Worm (Caenorhabditis elegans) whole organism, L2 larva: Measurements from ENCODE around the gene Y41D4B.4.

Experiments used
- C34F6.9 ChIP-seq: fragments of 150-350 bp; optimal IDR thresholded peaks from 2 replicates; lab custom pipeline; 2014; ENCODE audit warnings: missing biosample characterization, missing genetic modification characterization
- F13H6.1 ChIP-seq: sonication (generic microtip); optimal IDR thresholded peaks from 2 replicates; lab custom pipeline; 2016; ENCODE audit warnings: missing genetic modification characterization, missing compliant biosample characterization
- R02D3.7 ChIP-seq: fragments of 150-350 bp; optimal IDR thresholded peaks from 2 replicates; lab custom pipeline; 2014; ENCODE audit warnings: missing biosample characterization, missing genetic modification characterization
- Y55F3AM.14 ChIP-seq: fragments of 200-800 bp; sonication (Bioruptor generic); optimal IDR thresholded peaks from 2 replicates; lab custom pipeline; 2018; ENCODE audit warnings: mild to moderate bottlenecking, missing genetic modification characterization, missing compliant biosample characterization
- ZK546.5 ChIP-seq: sonication (generic microtip); optimal IDR thresholded peaks from 2 replicates; lab custom pipeline; 2017; ENCODE audit warnings: missing biosample characterization, missing genetic modification characterization
- aly-2 ChIP-seq: fragments of 150-350 bp; optimal IDR thresholded peaks from 2 replicates; lab custom pipeline; 2014; ENCODE audit warnings: missing biosample characterization, missing genetic modification characterization
- ama-1 ChIP-seq: fragments of 150-350 bp; optimal IDR thresholded peaks from 2 replicates; lab custom pipeline; 2018; ENCODE audit warnings: inconsistent platforms
- blmp-1 ChIP-seq: sonication (generic microtip); optimal IDR thresholded peaks from 2 replicates; lab custom pipeline; 2017; ENCODE audit warnings: missing genetic modification characterization, mild to moderate bottlenecking, missing compliant biosample characterization, antibody characterized with exemption, moderate library complexity; ENCODE audit not compliant: insufficient read depth
- ceh-16 ChIP-seq: fragments of 150-350 bp; optimal IDR thresholded peaks from 2 replicates; lab custom pipeline; 2014; ENCODE audit warnings: missing biosample characterization, missing genetic modification characterization
- ceh-82 ChIP-seq: fragments of 150-350 bp; optimal IDR thresholded peaks from 2 replicates; lab custom pipeline; 2014; ENCODE audit warnings: missing biosample characterization, missing genetic modification characterization
- crh-2 ChIP-seq: sonication (generic microtip); optimal IDR thresholded peaks from 2 replicates; lab custom pipeline; 2017; ENCODE audit warnings: missing biosample characterization, missing genetic modification characterization
- dmd-4 ChIP-seq: sonication (generic microtip); optimal IDR thresholded peaks from 2 replicates; lab custom pipeline; 2017; ENCODE audit warnings: missing biosample characterization, missing genetic modification characterization
- egl-27 ChIP-seq: sonication (generic microtip); optimal IDR thresholded peaks from 3 replicates; lab custom pipeline; 2017; ENCODE audit warnings: missing biosample characterization, missing genetic modification reagents, missing genetic modification characterization
- elt-3 ChIP-seq: sonication (generic microtip); optimal IDR thresholded peaks from 2 replicates; lab custom pipeline; 2017; ENCODE audit warnings: missing biosample characterization, missing genetic modification characterization
- fos-1 ChIP-seq: fragments of 150-350 bp; optimal IDR thresholded peaks from 2 replicates; lab custom pipeline; 2014; ENCODE audit warnings: missing biosample characterization, missing genetic modification characterization
- gmeb-1 ChIP-seq: fragments of 150-350 bp; optimal IDR thresholded peaks from 2 replicates; lab custom pipeline; 2014; ENCODE audit warnings: missing biosample characterization, missing genetic modification characterization
- lin-11 ChIP-seq: fragments of 150-350 bp; sonication (generic microtip); optimal IDR thresholded peaks from 2 replicates; lab custom pipeline; 2014; ENCODE audit warnings: missing biosample characterization, missing genetic modification characterization, inconsistent platforms, mixed read lengths
- lin-13 ChIP-seq: fragments of 150-350 bp; optimal IDR thresholded peaks from 2 replicates; lab custom pipeline; 2014; ENCODE audit warnings: missing biosample characterization, missing genetic modification reagents, missing genetic modification characterization
- lsy-2 ChIP-seq, 2 experiments: fragments of 150-350 bp in 1 of 2; sonication (generic microtip) in 1 of 2; optimal IDR thresholded peaks; 2 replicates each; lab custom pipeline; 2014 to 2017; ENCODE audit warnings: missing biosample characterization in 2 of 2, missing genetic modification characterization in 2 of 2
- mdl-1 ChIP-seq, 2 experiments: fragments of 150-350 bp in 1 of 2; sonication (generic microtip) in 1 of 2; optimal IDR thresholded peaks; 2 replicates each; lab custom pipeline; 2017; ENCODE audit warnings: missing biosample characterization in 2 of 2, missing genetic modification characterization in 2 of 2
- nhr-10 ChIP-seq: sonication (generic microtip); optimal IDR thresholded peaks from 2 replicates; lab custom pipeline; 2017; ENCODE audit warnings: missing biosample characterization, missing genetic modification characterization
- nhr-11 ChIP-seq: fragments of 150-350 bp; optimal IDR thresholded peaks from 2 replicates; lab custom pipeline; 2014; ENCODE audit warnings: missing biosample characterization, missing genetic modification characterization
- nhr-12 ChIP-seq: fragments of 150-350 bp; optimal IDR thresholded peaks from 2 replicates; lab custom pipeline; 2014; ENCODE audit warnings: missing biosample characterization, missing genetic modification characterization
- nhr-21 ChIP-seq: fragments of 150-350 bp; optimal IDR thresholded peaks from 2 replicates; lab custom pipeline; 2014; ENCODE audit warnings: missing biosample characterization, missing genetic modification characterization
- nhr-23 ChIP-seq: fragments of 150-350 bp; optimal IDR thresholded peaks from 2 replicates; lab custom pipeline; 2014; ENCODE audit warnings: missing biosample characterization, missing genetic modification reagents, missing genetic modification characterization
- nhr-237 ChIP-seq: fragments of 150-350 bp; optimal IDR thresholded peaks from 2 replicates; lab custom pipeline; 2014; ENCODE audit warnings: missing biosample characterization, missing genetic modification characterization
- nhr-25 ChIP-seq: fragments of 150-350 bp; sonication (generic microtip); optimal IDR thresholded peaks from 3 replicates; lab custom pipeline; 2014; ENCODE audit warnings: missing biosample characterization, missing genetic modification characterization
- nhr-6 ChIP-seq: fragments of 150-350 bp; optimal IDR thresholded peaks from 2 replicates; lab custom pipeline; 2014; ENCODE audit warnings: missing biosample characterization, missing genetic modification characterization
- nhr-77 ChIP-seq: fragments of 150-350 bp; optimal IDR thresholded peaks from 2 replicates; lab custom pipeline; 2014; ENCODE audit warnings: missing biosample characterization, missing genetic modification characterization
- peb-1 ChIP-seq: fragments of 150-350 bp; optimal IDR thresholded peaks from 2 replicates; lab custom pipeline; 2014; ENCODE audit warnings: missing biosample characterization, missing genetic modification characterization
- skn-1 ChIP-seq: sonication (generic microtip); optimal IDR thresholded peaks from 2 replicates; lab custom pipeline; 2017; ENCODE audit warnings: missing biosample characterization, missing genetic modification characterization
- sma-9 ChIP-seq, 2 experiments: fragments of 150-350 bp in 1 of 2; sonication (generic microtip) in 1 of 2; optimal IDR thresholded peaks; 2 replicates each; lab custom pipeline; 2014 to 2016; ENCODE audit warnings: missing genetic modification characterization in 2 of 2, mild to moderate bottlenecking in 1 of 2, missing biosample characterization in 1 of 2, missing compliant biosample characterization in 1 of 2, missing genetic modification reagents in 1 of 2, moderate library complexity in 1 of 2
- snpc-4 ChIP-seq: fragments of 150-350 bp; optimal IDR thresholded peaks from 2 replicates; lab custom pipeline; 2014; ENCODE audit warnings: missing biosample characterization, missing genetic modification characterization
- unc-39 ChIP-seq: fragments of 150-350 bp; optimal IDR thresholded peaks from 2 replicates; lab custom pipeline; 2014; ENCODE audit warnings: missing biosample characterization, missing genetic modification characterization
- zag-1 ChIP-seq: fragments of 150-350 bp; optimal IDR thresholded peaks from 2 replicates; lab custom pipeline; 2014; ENCODE audit warnings: missing biosample characterization, missing genetic modification characterization
- ztf-1 ChIP-seq: fragments of 200-800 bp; sonication (Bioruptor generic); conservative IDR thresholded peaks from 2 replicates; pipeline ENCODE4 v1.3.6; 2022; ENCODE audit warnings: missing genetic modification characterization, missing compliant biosample characterization
- ztf-11 ChIP-seq: sonication (generic microtip); optimal IDR thresholded peaks from 2 replicates; lab custom pipeline; 2017; ENCODE audit warnings: missing biosample characterization, missing genetic modification characterization

The Y41D4B.4 gene

ce11 chrIV:1682066-1682465, 22.2 kb downstream of the Y41D4B.4 start, which contains the start of gene Y41D4B.24:
TSS of gene Y41D4B.24 (minus strand) at chrIV:1682166.
- TF ChIP-seq unc-39 (tag; lab: Kevin White, UChicago) (no peak), skn-1 (no peak), ztf-1 (GFP tag; lab: Robert Waterston, UW) (no peak), nhr-237 (no peak), nhr-12 (no peak), nhr-10 (no peak), lin-13 (GFP tag; lab: Kevin White, UChicago) (no peak), ceh-82 (tag; lab: Kevin White, UChicago) (no peak), nhr-77 (no peak)
- TF ChIP-seq, all 48 proteins: peak for 0

ce11 chrIV:1687151-1687550, 27.2 kb downstream of the Y41D4B.4 start:
- TF ChIP-seq fos-1 (tag; lab: Kevin White, UChicago) (no peak), ama-1 (lab: Kevin White, UChicago) (no peak), ceh-16 (tag; lab: Kevin White, UChicago) (no peak), nhr-12 (no peak), nhr-237 (no peak)

ce11 chrIV:1691651-1692050, 31.7 kb downstream of the Y41D4B.4 start:
- TF ChIP-seq elt-3 (tag; lab: Kevin White, UChicago) (no peak), nhr-6 (no peak), snpc-4 (no peak), lin-13 (GFP tag; lab: Kevin White, UChicago) (no peak), ztf-1 (GFP tag; lab: Robert Waterston, UW) (no peak), F13H6.1 (tag; lab: Kevin White, UChicago) (no peak), C34F6.9 (tag; lab: Kevin White, UChicago) (no peak), ceh-82 (tag; lab: Kevin White, UChicago) (no peak), sma-9 (GFP tag; optimal IDR thresholded peaks at IDR 0.05; lab: Kevin White, UChicago) (no peak), sma-9 (tag; optimal IDR thresholded peaks at IDR 0.05; lab: Kevin White, UChicago) (no peak), unc-39 (tag; lab: Kevin White, UChicago) (no peak), nhr-11 (no peak), lin-11 (no peak), peb-1 (no peak)

ce11 chrIV:1699599-1699998, 39.7 kb downstream of the Y41D4B.4 start, which contains the start of gene bus-2:
TSS of gene bus-2 (plus strand) at chrIV:1699899.
- TF ChIP-seq blmp-1 (tag; lab: Kevin White, UChicago) (no peak), nhr-23 (no peak), ztf-1 (GFP tag; lab: Robert Waterston, UW) (no peak), Y55F3AM.14 (GFP tag; lab: Kevin White, UChicago) (no peak), lsy-2 (tag; optimal IDR thresholded peaks at IDR 0.05; lab: Kevin White, UChicago) (no peak), ceh-82 (tag; lab: Kevin White, UChicago) (no peak), nhr-12 (no peak), lin-13 (GFP tag; lab: Kevin White, UChicago) (no peak), unc-39 (tag; lab: Kevin White, UChicago) (no peak), gmeb-1 (tag; lab: Kevin White, UChicago) (no peak), ztf-11 (tag; lab: Kevin White, UChicago) (no peak), nhr-10 (no peak), nhr-11 (no peak)

ce11 chrIV:1706996-1707395, 47.1 kb downstream of the Y41D4B.4 start, which contains the start of gene K08D12.4:
TSS of gene K08D12.4 (plus strand) at chrIV:1707296.
- TF ChIP-seq crh-2 (tag; lab: Kevin White, UChicago) = no peak

DNA sequence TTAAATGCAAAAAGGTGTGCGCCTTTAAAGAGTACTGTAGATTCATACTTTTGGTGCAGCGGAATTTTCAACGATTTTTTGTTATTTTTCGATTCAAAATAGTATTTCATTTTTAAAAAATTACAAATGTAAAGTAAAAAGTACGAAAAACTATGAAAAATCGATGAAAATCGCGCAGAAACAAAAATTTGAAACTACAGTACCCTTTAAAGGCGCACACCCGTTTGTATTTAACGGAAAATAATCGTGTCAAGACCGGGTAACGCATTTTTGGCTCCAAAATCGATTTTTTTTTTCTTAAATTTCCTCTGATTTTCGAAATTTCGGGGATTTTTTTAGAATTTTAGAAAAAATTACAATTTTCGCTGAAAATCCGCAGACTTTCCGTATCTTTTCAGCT, 48.0 kb downstream of the Y41D4B.4 start:
- TF ChIP-seq nhr-25 (tag; lab: Kevin White, UChicago) (no peak), C34F6.9 (tag; lab: Kevin White, UChicago) (no peak), aly-2 (tag; lab: Kevin White, UChicago) (no peak), fos-1 (tag; lab: Kevin White, UChicago) (no peak), peb-1 (no peak), zag-1 (no peak), dmd-4 (tag; lab: Kevin White, UChicago) (no peak), ZK546.5 (tag; lab: Kevin White, UChicago) (no peak), gmeb-1 (tag; lab: Kevin White, UChicago) (no peak), nhr-237 (no peak), skn-1 (no peak), mdl-1 (tag; optimal IDR thresholded peaks at IDR 0.05; lab: Kevin White, UChicago) (no peak), nhr-21 (no peak), R02D3.7 (tag; lab: Kevin White, UChicago) (no peak), egl-27 (tag; lab: Kevin White, UChicago) (no peak)
